Worm (Caenorhabditis elegans) whole organism, young adult: ENCODE results near the gene srd-4.

Experiments used
- B0035.1 ChIP-seq: sonication (generic microtip); optimal IDR thresholded peaks from 2 replicates; lab custom pipeline; 2016; ENCODE audit warnings: missing genetic modification characterization, mild to moderate bottlenecking, missing compliant biosample characterization, missing genotype, missing genetic modification reagents
- F55B11.4 ChIP-seq: sonication (generic microtip); optimal IDR thresholded peaks from 2 replicates; lab custom pipeline; 2016; ENCODE audit warnings: missing compliant biosample characterization, missing genetic modification characterization, borderline replicate concordance; ENCODE audit not compliant: insufficient read depth
- ceh-58 ChIP-seq: fragments of 200-800 bp; sonication (Bioruptor generic); IDR thresholded peaks from 2 replicates; pipeline ENCODE4 v1.3.6; 2022; ENCODE audit warnings: missing genetic modification characterization, missing compliant biosample characterization
- dpl-1 ChIP-seq: fragments of 150-350 bp; optimal IDR thresholded peaks from 2 replicates; lab custom pipeline; 2014; ENCODE audit warnings: missing biosample characterization, missing genetic modification reagents, missing genetic modification characterization
- gei-17 ChIP-seq: fragments of 200-800 bp; sonication (Bioruptor generic); optimal IDR thresholded peaks from 2 replicates; lab custom pipeline; 2018; ENCODE audit warnings: mild to moderate bottlenecking, missing genetic modification characterization, missing compliant biosample characterization
- him-1 ChIP-seq: sonication (generic microtip); optimal IDR thresholded peaks from 2 replicates; lab custom pipeline; 2016; ENCODE audit warnings: missing genotype, missing genetic modification reagents, missing genetic modification characterization, missing compliant biosample characterization
- hrde-1 ChIP-seq: sonication (generic microtip); optimal IDR thresholded peaks from 2 replicates; lab custom pipeline; 2016; ENCODE audit warnings: missing genetic modification characterization, mild to moderate bottlenecking, missing compliant biosample characterization, moderate library complexity, missing genotype, missing genetic modification reagents, borderline replicate concordance
- lin-35 ChIP-seq, 3 experiments: fragments of 150-350 bp in 2 of 3; sonication (generic microtip) in 1 of 3; optimal IDR thresholded peaks; 2 replicates each; lab custom pipeline; 2014 to 2018; ENCODE audit warnings: missing biosample characterization in 3 of 3, missing genetic modification characterization in 3 of 3, missing genetic modification reagents in 3 of 3
- lsl-1 ChIP-seq: fragments of 200-800 bp; sonication (Bioruptor generic); optimal IDR thresholded peaks from 2 replicates; lab custom pipeline; 2018; ENCODE audit warnings: mild to moderate bottlenecking, missing genetic modification characterization, moderate library complexity, missing compliant biosample characterization
- nfya-2 ChIP-seq: fragments of 200-800 bp; sonication (Bioruptor generic); IDR thresholded peaks from 2 replicates; pipeline ENCODE4 v1.3.6; 2022; ENCODE audit warnings: missing genetic modification reagents, missing genetic modification characterization, missing compliant biosample characterization

DNA sequence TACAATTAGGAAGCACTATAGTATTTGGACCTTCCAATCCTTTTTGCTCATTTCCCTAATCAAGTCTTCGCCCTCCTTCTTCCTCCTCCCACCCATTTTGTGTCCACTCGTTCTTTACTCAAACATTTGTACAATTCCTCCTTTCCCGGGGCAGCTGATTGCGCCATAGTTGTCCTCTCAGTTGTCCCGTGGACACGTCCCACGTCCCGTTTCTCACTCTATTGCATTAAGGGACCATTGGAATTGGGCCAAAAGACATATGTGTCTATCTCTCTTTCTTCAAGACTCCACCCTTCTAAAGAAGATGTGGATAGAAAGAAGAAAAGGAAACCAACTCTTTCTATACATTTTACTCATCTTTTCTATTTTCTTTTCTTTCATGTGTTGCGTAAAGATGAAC, 26.3 kb downstream of the srd-4 start:
- TF ChIP-seq lin-35 (GFP tag; optimal IDR thresholded peaks at IDR 0.05; lab: Kevin White, UChicago) (no peak), gei-17 (GFP tag; lab: Kevin White, UChicago) (no peak), F55B11.4 (no peak), ceh-58 (no peak), dpl-1 (GFP tag; lab: Kevin White, UChicago) (no peak), hrde-1 (tag; lab: Kevin White, UChicago) (no peak), B0035.1 (tag; lab: Kevin White, UChicago) (no peak), him-1 (tag; lab: Kevin White, UChicago) (no peak), lsl-1 (GFP tag; lab: Kevin White, UChicago) (no peak), nfya-2 (no peak)
